Worm (Caenorhabditis elegans) whole organism, late embryonic: Measurements from ENCODE around the gene E02H4.7.

ENCODE experiments used
- C38D4.7 ChIP-seq: fragments of 200-800 bp; sonication (Bioruptor generic); optimal IDR thresholded peaks from 2 replicates; lab custom pipeline; 2018; ENCODE audit warnings: mild to moderate bottlenecking, missing genetic modification characterization, moderate library complexity, missing compliant biosample characterization
- Y22D7AL.16 ChIP-seq: sonication (generic microtip); optimal IDR thresholded peaks from 2 replicates; lab custom pipeline; 2016; ENCODE audit warnings: missing genetic modification characterization, missing compliant biosample characterization
- ama-1 ChIP-seq: fragments of 150-350 bp; optimal IDR thresholded peaks from 2 replicates; lab custom pipeline; 2014
- ceh-19 ChIP-seq: fragments of 200-800 bp; sonication (Bioruptor generic); optimal IDR thresholded peaks from 2 replicates; lab custom pipeline; 2018; ENCODE audit warnings: mild to moderate bottlenecking, missing genetic modification characterization, missing compliant biosample characterization
- eyg-1 ChIP-seq: sonication (generic microtip); optimal IDR thresholded peaks from 2 replicates; lab custom pipeline; 2016; ENCODE audit warnings: missing genotype, missing genetic modification characterization, missing compliant biosample characterization
- mec-3 ChIP-seq: sonication (generic microtip); optimal IDR thresholded peaks from 2 replicates; lab custom pipeline; 2016; ENCODE audit warnings: borderline replicate concordance, missing genetic modification characterization, missing compliant biosample characterization
- pros-1 ChIP-seq: fragments of 150-350 bp; optimal IDR thresholded peaks from 2 replicates; lab custom pipeline; 2014; ENCODE audit warnings: missing biosample characterization, missing genetic modification reagents, missing genetic modification characterization
- sox-4 ChIP-seq: sonication (generic microtip); optimal IDR thresholded peaks from 2 replicates; lab custom pipeline; 2017; ENCODE audit warnings: mild to moderate bottlenecking, missing genetic modification characterization, inconsistent platforms, missing compliant biosample characterization
- tbx-2 ChIP-seq: sonication (generic microtip); optimal IDR thresholded peaks from 2 replicates; lab custom pipeline; 2016; ENCODE audit warnings: missing genetic modification characterization, missing compliant biosample characterization
- unc-86 ChIP-seq: sonication (generic microtip); optimal IDR thresholded peaks from 2 replicates; lab custom pipeline; 2016; ENCODE audit warnings: missing genetic modification characterization, missing compliant biosample characterization

- TF ChIP-seq ama-1 = no peak
- no peak for TF ChIP-seq mec-3
- no peak for TF ChIP-seq eyg-1 (tag; lab: Kevin White, UChicago)
- TF ChIP-seq unc-86 (tag; lab: Kevin White, UChicago) = no peak
- no peak for TF ChIP-seq tbx-2 (tag; lab: Kevin White, UChicago)
- TF ChIP-seq ceh-19 = no peak
- no peak for TF ChIP-seq Y22D7AL.16 (tag; lab: Kevin White, UChicago)
- TF ChIP-seq C38D4.7 = no peak
- TF ChIP-seq pros-1 (tag; lab: Kevin White, UChicago) = no peak
- no peak for TF ChIP-seq sox-4 (tag; lab: Kevin White, UChicago)
Observed at ce11 chrX:14267170-14267569, 11.1 kb downstream of the E02H4.7 start.
